Worm (Caenorhabditis elegans) whole organism, L1 larva: ENCODE data around the gene dhrr-1.
A peak's percentile ranks its signal among the peaks of the same experiment; 100 is the strongest.

Experiments
- C04F5.9 ChIP-seq: sonication (generic microtip); optimal IDR thresholded peaks from 2 replicates; lab custom pipeline; 2016; ENCODE audit warnings: missing genetic modification characterization, missing compliant biosample characterization
- C34B4.2 ChIP-seq: sonication (generic microtip); optimal IDR thresholded peaks from 2 replicates; lab custom pipeline; 2017; ENCODE audit warnings: mild to moderate bottlenecking, missing genetic modification characterization, missing compliant biosample characterization
- F16B12.6 ChIP-seq: fragments of 150-350 bp; optimal IDR thresholded peaks from 2 replicates; lab custom pipeline; 2014; ENCODE audit warnings: missing biosample characterization, missing genetic modification characterization
- Y116A8C.19 ChIP-seq: sonication (generic microtip); optimal IDR thresholded peaks from 2 replicates; lab custom pipeline; 2016; ENCODE audit warnings: missing compliant biosample characterization, missing genetic modification characterization, borderline replicate concordance
- aha-1 ChIP-seq: fragments of 150-350 bp; optimal IDR thresholded peaks from 2 replicates; lab custom pipeline; 2014; ENCODE audit warnings: missing biosample characterization, missing genetic modification characterization
- blmp-1 ChIP-seq: fragments of 150-350 bp; optimal IDR thresholded peaks from 2 replicates; lab custom pipeline; 2014; ENCODE audit warnings: missing biosample characterization, missing genetic modification characterization
- ceh-63 ChIP-seq: fragments of 200-800 bp; sonication (Bioruptor generic); optimal IDR thresholded peaks from 2 replicates; lab custom pipeline; 2018; ENCODE audit warnings: mild to moderate bottlenecking, missing genetic modification characterization, missing compliant biosample characterization
- ceh-90 ChIP-seq: sonication (generic microtip); optimal IDR thresholded peaks from 2 replicates; lab custom pipeline; 2016; ENCODE audit warnings: missing genetic modification characterization, missing compliant biosample characterization
- ces-1 ChIP-seq: fragments of 150-350 bp; optimal IDR thresholded peaks from 2 replicates; lab custom pipeline; 2014; ENCODE audit warnings: missing biosample characterization, missing genetic modification reagents, missing genetic modification characterization
- dpl-1 ChIP-seq, 3 experiments: fragments of 150-350 bp in 2 of 3; sonication (generic microtip) in 1 of 3; optimal IDR thresholded peaks; 2 replicates each; lab custom pipeline; 2014 to 2017; ENCODE audit warnings: missing biosample characterization in 3 of 3, missing genetic modification characterization in 3 of 3, missing genetic modification reagents in 3 of 3
- dsc-1 ChIP-seq: sonication (generic microtip); optimal IDR thresholded peaks from 2 replicates; lab custom pipeline; 2016; ENCODE audit warnings: mild to moderate bottlenecking, missing genetic modification characterization, missing compliant biosample characterization
- efl-3 ChIP-seq: fragments of 200-800 bp; sonication (Bioruptor generic); optimal IDR thresholded peaks from 2 replicates; lab custom pipeline; 2018; ENCODE audit warnings: mild to moderate bottlenecking, missing genetic modification characterization, missing compliant biosample characterization
- grh-1 ChIP-seq: fragments of 200-800 bp; sonication (Bioruptor generic); IDR thresholded peaks from 2 replicates; pipeline ENCODE4 v1.3.6; 2022; ENCODE audit warnings: missing genetic modification reagents, missing genetic modification characterization, missing compliant biosample characterization
- hlh-17 ChIP-seq: fragments of 200-800 bp; sonication (Bioruptor generic); optimal IDR thresholded peaks from 2 replicates; lab custom pipeline; 2018; ENCODE audit warnings: missing genetic modification characterization, mild to moderate bottlenecking, missing compliant biosample characterization, moderate library complexity, borderline replicate concordance
- hlh-4 ChIP-seq: sonication (generic microtip); optimal IDR thresholded peaks from 2 replicates; lab custom pipeline; 2016; ENCODE audit warnings: mild to moderate bottlenecking, missing genetic modification characterization, missing compliant biosample characterization
- hpl-2 ChIP-seq: fragments of 150-350 bp; optimal IDR thresholded peaks from 2 replicates; lab custom pipeline; 2014; ENCODE audit warnings: missing biosample characterization, missing genetic modification reagents, missing genetic modification characterization
- lin-13 ChIP-seq: fragments of 150-350 bp; optimal IDR thresholded peaks from 2 replicates; lab custom pipeline; 2014; ENCODE audit warnings: missing biosample characterization, missing genetic modification reagents, missing genetic modification characterization
- lin-14 ChIP-seq: fragments of 200-800 bp; sonication (Bioruptor generic); optimal IDR thresholded peaks from 2 replicates; lab custom pipeline; 2018; ENCODE audit warnings: mild to moderate bottlenecking, missing genetic modification characterization, moderate library complexity, missing compliant biosample characterization
- lin-15B ChIP-seq: fragments of 150-350 bp; sonication (generic microtip); optimal IDR thresholded peaks from 3 replicates; lab custom pipeline; 2014; ENCODE audit warnings: missing biosample characterization, missing genetic modification characterization
- lin-39 ChIP-seq: fragments of 150-350 bp; optimal IDR thresholded peaks from 2 replicates; lab custom pipeline; 2014; ENCODE audit warnings: missing biosample characterization, missing genetic modification reagents, missing genetic modification characterization
- lir-3 ChIP-seq: sonication (generic microtip); optimal IDR thresholded peaks from 2 replicates; lab custom pipeline; 2016; ENCODE audit warnings: mild to moderate bottlenecking, missing genetic modification characterization, moderate library complexity, missing compliant biosample characterization; ENCODE audit not compliant: poor library complexity
- nhr-11 ChIP-seq: fragments of 150-350 bp; optimal IDR thresholded peaks from 2 replicates; lab custom pipeline; 2014; ENCODE audit warnings: missing biosample characterization, missing genetic modification characterization
- nhr-12 ChIP-seq: sonication (generic microtip); optimal IDR thresholded peaks from 2 replicates; lab custom pipeline; 2017; ENCODE audit warnings: missing biosample characterization, missing genetic modification characterization
- nhr-19 ChIP-seq: fragments of 200-800 bp; sonication (Bioruptor generic); conservative IDR thresholded peaks from 2 replicates; pipeline ENCODE4 v1.3.6; 2022; ENCODE audit warnings: missing genetic modification characterization, missing compliant biosample characterization
- nhr-237 ChIP-seq: fragments of 150-350 bp; optimal IDR thresholded peaks from 2 replicates; lab custom pipeline; 2014; ENCODE audit warnings: missing biosample characterization, missing genetic modification characterization
- nhr-28 ChIP-seq: fragments of 150-350 bp; optimal IDR thresholded peaks from 2 replicates; lab custom pipeline; 2014; ENCODE audit warnings: missing biosample characterization, missing genetic modification characterization
- nhr-71 ChIP-seq: sonication (generic microtip); optimal IDR thresholded peaks from 2 replicates; lab custom pipeline; 2016; ENCODE audit warnings: mild to moderate bottlenecking, missing genetic modification characterization, moderate library complexity, missing compliant biosample characterization
- nhr-76 ChIP-seq: sonication (generic microtip); optimal IDR thresholded peaks from 2 replicates; lab custom pipeline; 2017; ENCODE audit warnings: missing biosample characterization, missing genetic modification characterization
- nhr-85 ChIP-seq: sonication (generic microtip); peaks from one replicate; lab custom pipeline; 2016; ENCODE audit warnings: missing genetic modification characterization, inconsistent platforms, missing compliant biosample characterization
- pag-3 ChIP-seq: sonication (generic microtip); optimal IDR thresholded peaks from 2 replicates; lab custom pipeline; 2017; ENCODE audit warnings: missing genetic modification characterization, mild to moderate bottlenecking, missing compliant biosample characterization, antibody characterized with exemption, borderline replicate concordance; ENCODE audit not compliant: insufficient read depth
- pax-3 ChIP-seq: fragments of 200-800 bp; sonication (Bioruptor generic); optimal IDR thresholded peaks from 2 replicates; lab custom pipeline; 2018; ENCODE audit warnings: mild to moderate bottlenecking, missing genetic modification characterization, moderate library complexity, missing compliant biosample characterization
- rnt-1 ChIP-seq: sonication (generic microtip); optimal IDR thresholded peaks from 2 replicates; lab custom pipeline; 2016; ENCODE audit warnings: mild to moderate bottlenecking, missing genetic modification characterization, moderate library complexity, missing compliant biosample characterization
- skn-1 ChIP-seq: fragments of 150-350 bp; optimal IDR thresholded peaks from 2 replicates; lab custom pipeline; 2014; ENCODE audit warnings: missing biosample characterization, missing genetic modification characterization
- snpc-4 ChIP-seq: fragments of 150-350 bp; optimal IDR thresholded peaks from 2 replicates; lab custom pipeline; 2014; ENCODE audit warnings: missing biosample characterization, missing genetic modification characterization
- snu-23 ChIP-seq: sonication (generic microtip); optimal IDR thresholded peaks from 2 replicates; lab custom pipeline; 2016; ENCODE audit warnings: missing genetic modification characterization, missing compliant biosample characterization
- sox-4 ChIP-seq: sonication (generic microtip); optimal IDR thresholded peaks from 2 replicates; lab custom pipeline; 2016; ENCODE audit warnings: missing genetic modification characterization, missing compliant biosample characterization
- sptf-1 ChIP-seq: fragments of 150-350 bp; optimal IDR thresholded peaks from 2 replicates; lab custom pipeline; 2014; ENCODE audit warnings: missing biosample characterization, missing genetic modification characterization
- sup-37 ChIP-seq: fragments of 200-800 bp; sonication (Bioruptor generic); optimal IDR thresholded peaks from 2 replicates; lab custom pipeline; 2018; ENCODE audit warnings: mild to moderate bottlenecking, missing genetic modification characterization, missing compliant biosample characterization
- unc-130 ChIP-seq: fragments of 150-350 bp; optimal IDR thresholded peaks from 2 replicates; lab custom pipeline; 2017; ENCODE audit warnings: missing biosample characterization, missing genetic modification characterization, inconsistent platforms
- unc-62 ChIP-seq: fragments of 150-350 bp; optimal IDR thresholded peaks from 2 replicates; lab custom pipeline; 2014; ENCODE audit warnings: missing biosample characterization, missing genetic modification reagents, missing genetic modification characterization
- unc-98 ChIP-seq: fragments of 200-800 bp; sonication (Bioruptor generic); IDR thresholded peaks from 2 replicates; pipeline ENCODE4 v1.3.6; 2022; ENCODE audit warnings: missing genetic modification characterization, missing compliant biosample characterization
- vab-15 ChIP-seq: sonication (generic microtip); optimal IDR thresholded peaks from 2 replicates; lab custom pipeline; 2017; ENCODE audit warnings: missing genotype, mild to moderate bottlenecking, missing genetic modification characterization, missing compliant biosample characterization
- zag-1 ChIP-seq: fragments of 150-350 bp; optimal IDR thresholded peaks from 2 replicates; lab custom pipeline; 2014; ENCODE audit warnings: missing biosample characterization, missing genetic modification characterization
- zip-4 ChIP-seq: fragments of 200-800 bp; sonication (Bioruptor generic); optimal IDR thresholded peaks from 2 replicates; lab custom pipeline; 2018; ENCODE audit warnings: mild to moderate bottlenecking, missing genetic modification characterization, moderate library complexity, missing compliant biosample characterization
- ztf-11 ChIP-seq, 2 experiments: sonication (generic microtip); optimal IDR thresholded peaks; 2 replicates each; lab custom pipeline; 2016 to 2017; ENCODE audit warnings: missing genetic modification characterization in 2 of 2, missing biosample characterization in 1 of 2, missing compliant biosample characterization in 1 of 2
- ztf-4 ChIP-seq: fragments of 150-350 bp; optimal IDR thresholded peaks from 2 replicates; lab custom pipeline; 2014; ENCODE audit warnings: missing biosample characterization, missing genetic modification characterization

Gene dhrr-1

DNA sequence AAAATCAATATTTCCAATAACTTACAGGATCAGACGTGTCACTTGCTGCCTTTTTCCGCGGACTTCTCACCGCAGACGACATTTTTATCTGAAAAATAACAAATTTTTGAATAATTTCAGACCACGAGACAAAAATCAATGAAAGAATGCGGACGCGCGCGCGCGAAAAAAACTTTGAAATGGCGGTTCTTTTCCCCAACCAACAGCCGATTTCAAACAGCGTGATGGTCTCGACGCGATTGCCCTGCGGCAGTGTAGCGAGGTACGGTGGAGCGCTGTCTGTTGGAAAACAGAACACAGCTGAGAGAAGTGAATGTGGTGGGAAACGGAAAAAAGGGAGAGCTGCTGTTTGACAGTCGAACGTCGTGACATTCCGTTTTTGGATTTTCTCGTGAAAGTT is 40.4 kb upstream of the dhrr-1 start, which contains the start of gene lin-9 (continued):
- TF ChIP-seq unc-130 (tag; lab: Kevin White, UChicago) (peak; percentile 71), Y116A8C.19 (tag; lab: Kevin White, UChicago) (no peak), lin-13 (peak; percentile 98), blmp-1 (tag; lab: Kevin White, UChicago) (peak; percentile 92), lir-3 (tag; lab: Kevin White, UChicago) (peak; percentile 80), lin-15B (tag; lab: Kevin White, UChicago) (peak; percentile 98), C04F5.9 (tag; lab: Kevin White, UChicago) (peak; percentile 100), vab-15 (tag; lab: Kevin White, UChicago) (peak; percentile 62), grh-1 (peak; percentile 95), lin-39 (peak; percentile 95), zip-4 (GFP tag; lab: Kevin White, UChicago) (peak; percentile 93), ceh-63 (GFP tag; lab: Kevin White, UChicago) (no peak), efl-3 (GFP tag; lab: Kevin White, UChicago) (peak; percentile 81), skn-1 (tag; lab: Kevin White, UChicago) (peak; percentile 94), F16B12.6 (tag; lab: Kevin White, UChicago) (peak; percentile 74), sup-37 (GFP tag; lab: Kevin White, UChicago) (peak; percentile 95), nhr-28 (no peak), nhr-11 (peak; percentile 88), ceh-90 (tag; lab: Kevin White, UChicago) (peak; percentile 56), pax-3 (tag; lab: Kevin White, UChicago) (peak; percentile 94), dsc-1 (tag; lab: Kevin White, UChicago) (peak; percentile 98), rnt-1 (tag; lab: Kevin White, UChicago) (peak; percentile 98), dpl-1 (GFP tag; optimal IDR thresholded peaks at IDR 0.05; lab: Kevin White, UChicago) (peak; percentile 96 to 97 (median 96)), zag-1 (tag; lab: Kevin White, UChicago) (no peak), sptf-1 (tag; lab: Kevin White, UChicago) (no peak), hlh-4 (no peak), nhr-12 (tag; lab: Kevin White, UChicago) (peak; percentile 30), hpl-2 (GFP tag; lab: Kevin White, UChicago) (peak; percentile 66), C34B4.2 (tag; lab: Kevin White, UChicago) (peak; percentile 90), snu-23 (peak; percentile 99), nhr-76 (tag; lab: Kevin White, UChicago) (no peak), nhr-71 (tag; lab: Kevin White, UChicago) (peak; percentile 98), hlh-17 (no peak), snpc-4 (tag; lab: Kevin White, UChicago) (peak; percentile 79), nhr-237 (peak; percentile 72), lin-14 (peak; percentile 99), ztf-11 (tag; optimal IDR thresholded peaks at IDR 0.05; lab: Kevin White, UChicago) (peak in 1 of 2 experiments; percentile 90), ces-1 (GFP tag; lab: Kevin White, UChicago) (no peak), ztf-4 (tag; lab: Kevin White, UChicago) (peak; percentile 94), sox-4 (peak; percentile 86), nhr-85 (tag; lab: Kevin White, UChicago) (peak; percentile 96), unc-62 (GFP tag; lab: Kevin White, UChicago) (no peak), nhr-19 (GFP tag; lab: Robert Waterston, UW) (peak; percentile 97), unc-98 (GFP tag; lab: Robert Waterston, UW) (peak; percentile 52; the same call in 1 of the 2 replicates), pag-3 (tag; lab: Kevin White, UChicago) (no peak), aha-1 (tag; lab: Kevin White, UChicago) (peak; percentile 50)
